Fruit fly (Drosophila melanogaster): Measurements from ENCODE around the gene Cbs.

Cbs gene

DNA sequence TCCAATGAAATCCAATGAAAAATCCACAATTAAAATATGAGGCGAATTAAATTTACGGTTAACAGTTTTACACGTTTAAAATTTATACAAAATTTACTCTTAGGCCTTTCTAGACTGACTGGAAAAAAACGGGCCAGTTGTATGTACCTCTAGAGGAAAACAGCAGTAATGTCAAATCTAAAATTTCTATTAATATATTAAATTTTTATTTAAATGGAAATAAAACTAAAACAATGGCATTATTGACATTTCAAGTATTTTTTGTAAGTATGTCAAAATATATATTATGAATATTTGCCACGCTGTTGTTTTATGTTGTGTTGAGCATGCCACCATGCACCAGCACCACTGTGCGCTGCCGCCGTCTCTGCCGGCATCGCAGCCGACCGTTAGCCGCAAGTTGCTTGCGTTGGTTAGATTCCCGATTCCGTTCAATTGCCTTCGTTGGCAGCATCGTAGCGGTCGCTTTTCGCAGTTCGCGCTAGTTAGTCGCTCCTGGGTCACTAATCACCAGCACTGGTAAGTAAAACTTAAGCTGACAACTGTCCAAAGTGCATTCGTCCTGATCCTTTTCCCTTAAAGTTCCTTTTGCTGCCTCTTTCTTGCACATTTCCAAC lies at the start of gene Cbs (continued):
- TF ChIP-seq bowl (GFP tag; IDR thresholded peaks at IDR 0.05), result no peak
- TF ChIP-seq schlank (tag; optimal IDR thresholded peaks at IDR 0.05), result no peak
- TF ChIP-seq HLHmδ (GFP tag; optimal IDR thresholded peaks at IDR 0.05), result no peak
- TF ChIP-seq CG32772 (GFP tag; IDR thresholded peaks at IDR 0.05), result peak; percentile 60
- peak; percentile 72 for TF ChIP-seq CG13424 (tag; optimal IDR thresholded peaks at IDR 0.05)
- no peak for TF ChIP-seq kni (GFP tag; optimal IDR thresholded peaks at IDR 0.05)
- TF ChIP-seq tgo (GFP tag; IDR thresholded peaks at IDR 0.05), result peak; percentile 48; the same call in 2 of the 3 replicates
- TF ChIP-seq CG11398 (GFP tag; optimal IDR thresholded peaks at IDR 0.05), result no peak
- 0 out of 2 replicates have a peak, but pooled peaks have one; percentile 39 for TF ChIP-seq Oaz (GFP tag; IDR thresholded peaks at IDR 0.05)
- TF ChIP-seq Sox100B (GFP tag; optimal IDR thresholded peaks at IDR 0.05), result peak; percentile 75
- no peak for TF ChIP-seq Dad (GFP tag; optimal IDR thresholded peaks at IDR 0.05)
- TF ChIP-seq HLH3B (GFP tag; IDR thresholded peaks at IDR 0.05), result peak; percentile 54
- TF ChIP-seq CG1024 (GFP tag; IDR thresholded peaks at IDR 0.05), result 0 out of 2 replicates have a peak, but pooled peaks have one; percentile 32
- TF ChIP-seq CG3726 (GFP tag; IDR thresholded peaks at IDR 0.05), result 0 out of 3 replicates have a peak, but pooled peaks have one; percentile 51
- TF ChIP-seq disco-r (GFP tag; optimal IDR thresholded peaks at IDR 0.05), result no peak
- no peak for TF ChIP-seq eve (GFP tag; optimal IDR thresholded peaks at IDR 0.05)
- no peak for TF ChIP-seq prd (optimal IDR thresholded peaks at IDR 0.05)
- TF ChIP-seq prd (GFP tag; IDR thresholded peaks at IDR 0.05), result peak; percentile 78
- TF ChIP-seq CG14860 (GFP tag; IDR thresholded peaks at IDR 0.05; ENCODE audit: partially characterized antibody), result peak; percentile 19; the same call in 1 of the 3 replicates
- TF ChIP-seq Hmr (GFP tag; optimal IDR thresholded peaks at IDR 0.05), result peak; percentile 66
- TF ChIP-seq CG6683 (GFP tag; optimal IDR thresholded peaks at IDR 0.05), result no peak
- TF ChIP-seq CG34422 (GFP tag; IDR thresholded peaks at IDR 0.05), result peak; percentile 42; the same call in 1 of the 3 replicates
- TF ChIP-seq pita (GFP tag; optimal IDR thresholded peaks at IDR 0.05), result no peak
- TF ChIP-seq bsh (GFP tag; optimal IDR thresholded peaks at IDR 0.05), result peak in 1 of 2 experiments; percentile 59
- TF ChIP-seq HHEX (GFP tag; optimal IDR thresholded peaks at IDR 0.05), result peak; percentile 14
- peak; percentile 70 for TF ChIP-seq Nf-YC (tag; optimal IDR thresholded peaks at IDR 0.05)
- TF ChIP-seq CG14050 (GFP tag; IDR thresholded peaks at IDR 0.05), result peak; percentile 73; the same call in 2 of the 3 replicates
- TF ChIP-seq sob (GFP tag; IDR thresholded peaks at IDR 0.05), result peak; percentile 65
- peak; percentile 28 for TF ChIP-seq gcm (GFP tag; optimal IDR thresholded peaks at IDR 0.05)
- TF ChIP-seq odd (GFP tag; optimal IDR thresholded peaks at IDR 0.05), result peak; percentile 63
- peak; percentile 75 for TF ChIP-seq sens (GFP tag)
- peak; percentile 71 for TF ChIP-seq CG18599 (GFP tag; optimal IDR thresholded peaks at IDR 0.05)
- TF ChIP-seq CoRest (tag; optimal IDR thresholded peaks at IDR 0.05), result peak; percentile 74
- TF ChIP-seq chm (GFP tag; IDR thresholded peaks at IDR 0.05), result peak; percentile 48; the same call in 1 of the 2 replicates
- peak; percentile 70 for TF ChIP-seq CG14441 (GFP tag; IDR thresholded peaks at IDR 0.05)
- peak; percentile 49 for TF ChIP-seq MBD-R2 (GFP tag; IDR thresholded peaks at IDR 0.05)
- TF ChIP-seq Hr78 (GFP tag; optimal IDR thresholded peaks at IDR 0.05), result no peak
- TF ChIP-seq bigmax (GFP tag; optimal IDR thresholded peaks at IDR 0.05), result no peak
- TF ChIP-seq CG12104 (GFP tag; optimal IDR thresholded peaks at IDR 0.05), result peak; percentile 60
- TF ChIP-seq CG12155 (GFP tag; optimal IDR thresholded peaks at IDR 0.05), result peak; percentile 45
- no peak for TF ChIP-seq CG17912 (GFP tag; optimal IDR thresholded peaks at IDR 0.05)
- no peak for TF ChIP-seq CG7745 (tag; optimal IDR thresholded peaks at IDR 0.05)
- peak; percentile 45 for TF ChIP-seq ara (GFP tag; IDR thresholded peaks at IDR 0.05)
- no peak for TF ChIP-seq sqz (GFP tag; optimal IDR thresholded peaks at IDR 0.05)
- TF ChIP-seq ap (GFP tag; IDR thresholded peaks at IDR 0.05), result peak; percentile 54; the same call in 1 of the 2 replicates
- TF ChIP-seq CG5953 (GFP tag; IDR thresholded peaks at IDR 0.05), result peak; percentile 48; the same call in 1 of the 2 replicates
- peak; percentile 62 for TF ChIP-seq fd3F (GFP tag; optimal IDR thresholded peaks at IDR 0.05)
- TF ChIP-seq Oli (tag; optimal IDR thresholded peaks at IDR 0.05), result peak; percentile 79
- TF ChIP-seq CG34224 (GFP tag; IDR thresholded peaks at IDR 0.05; ENCODE audit: partially characterized antibody), result no peak

Measured in whole organism, embryonic.